Fruit fly (Drosophila melanogaster): ENCODE results near the gene Smg6.

DNA sequence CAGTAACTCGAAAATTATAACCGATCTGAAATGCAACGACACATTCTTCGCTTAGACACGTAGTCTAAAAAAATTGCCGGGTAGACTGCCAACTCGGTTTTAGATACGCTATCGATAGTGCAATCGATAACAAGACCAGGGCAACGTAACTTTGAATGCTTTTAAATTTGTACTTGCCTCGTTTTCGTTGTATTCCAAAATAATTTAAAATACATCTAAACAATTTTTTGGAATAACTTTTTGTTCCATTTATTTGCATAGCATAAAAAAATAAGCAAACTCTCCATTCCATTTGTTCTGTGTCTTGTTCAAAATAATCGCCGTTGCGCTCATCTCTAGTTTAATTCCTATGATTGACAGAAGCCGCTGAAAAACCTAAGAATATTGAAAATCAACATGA is 36.3 kb upstream of the Smg6 start, which contains the start of the genes Stt3B and CG11839:
- no peak for TF ChIP-seq h (optimal IDR thresholded peaks at IDR 0.05)
- TF ChIP-seq insv (optimal IDR thresholded peaks at IDR 0.05) = no peak
- TF ChIP-seq psq (optimal IDR thresholded peaks at IDR 0.05) = no peak
